Fruit fly (Drosophila melanogaster) Kc167 (cell line): ENCODE results near the gene Sfp84E.

Source experiments
- Myc ChIP-seq: fragments of >200 bp; optimal IDR thresholded peaks from 2 replicates; lab custom pipeline; 2017; ENCODE audit warnings: missing external identifiers
- Sin3A ChIP-seq: fragments of >200 bp; optimal IDR thresholded peaks from 2 replicates; lab custom pipeline; 2018; ENCODE audit warnings: missing external identifiers
- h ChIP-seq: fragments of >200 bp; optimal IDR thresholded peaks from 3 replicates; lab custom pipeline; 2018; ENCODE audit warnings: missing external identifiers
- insv ChIP-seq: fragments of >200 bp; optimal IDR thresholded peaks from 3 replicates; lab custom pipeline; 2018; ENCODE audit warnings: missing external identifiers
- psq ChIP-seq: fragments of >200 bp; optimal IDR thresholded peaks from 2 replicates; lab custom pipeline; 2017; ENCODE audit warnings: missing external identifiers
- ttk ChIP-seq: sonication (Bioruptor generic); optimal IDR thresholded peaks from 2 replicates; lab custom pipeline; 2017; ENCODE audit warnings: missing external identifiers

The Sfp84E gene

DNA sequence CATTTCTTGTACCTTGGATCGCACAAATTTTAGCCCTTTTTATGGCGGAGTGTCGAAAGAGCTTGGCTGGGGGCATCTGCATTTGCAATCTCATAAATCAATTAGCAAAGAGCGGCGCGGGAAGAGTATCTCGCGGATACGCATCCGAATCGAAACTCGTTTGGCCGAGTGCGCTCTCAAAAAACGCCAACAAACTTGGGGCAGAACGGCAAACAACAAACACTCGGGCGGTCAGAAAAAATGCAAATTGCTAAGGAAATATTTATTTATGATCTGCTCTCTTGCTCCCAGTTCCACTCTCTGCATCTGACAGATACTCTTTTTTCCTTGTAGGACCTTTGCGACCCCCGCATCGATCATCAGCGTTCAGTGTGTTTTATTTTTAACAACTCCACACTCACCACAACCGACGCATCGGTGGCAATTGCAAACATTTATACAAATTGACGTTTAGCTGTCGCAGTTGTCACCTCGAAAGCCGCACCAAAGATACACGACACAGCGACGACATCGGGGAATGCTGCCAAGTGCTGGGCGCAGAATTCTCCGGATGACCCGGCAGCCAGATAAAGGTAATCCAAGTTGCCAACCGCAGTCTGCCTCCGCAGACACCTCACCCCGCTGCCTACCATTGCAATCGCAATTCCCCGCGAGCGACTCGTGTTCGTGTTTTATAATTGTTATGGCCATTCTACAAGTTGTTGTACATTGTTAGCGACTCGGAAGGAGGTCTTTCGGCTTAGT lies 11.0 kb downstream of the Sfp84E start:
- TF ChIP-seq ttk, result no peak
- TF ChIP-seq Sin3A (lab: Kevin White, UChicago), result no peak
- no peak for TF ChIP-seq insv
- no peak for TF ChIP-seq psq (lab: Kevin White, UChicago)
- TF ChIP-seq h (lab: Kevin White, UChicago), result no peak
- no peak for TF ChIP-seq Myc (lab: Kevin White, UChicago)

DNA sequence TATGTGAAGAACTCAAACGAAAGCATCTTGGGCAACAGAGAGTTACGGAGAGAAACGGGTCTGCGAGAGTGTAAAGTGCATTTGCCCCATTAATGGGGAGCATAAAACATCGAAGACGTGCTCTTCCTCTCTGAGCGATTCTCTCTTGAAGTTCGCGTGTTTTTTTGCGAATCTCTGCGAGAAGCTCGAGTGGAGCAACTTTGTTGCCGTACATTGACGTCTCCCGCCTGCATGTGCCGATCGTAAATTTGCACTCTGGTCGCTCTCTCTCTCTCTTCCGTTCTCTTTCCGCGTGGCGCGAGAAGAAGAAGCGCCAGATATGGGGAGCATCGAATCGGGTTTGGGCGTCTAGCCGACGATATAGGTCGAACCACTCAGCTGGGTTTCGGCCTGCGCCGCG lies 12.3 kb downstream of the Sfp84E start:
- TF ChIP-seq Myc (lab: Kevin White, UChicago) (no peak), psq (lab: Kevin White, UChicago) (no peak), Sin3A (lab: Kevin White, UChicago) (no peak), ttk (no peak), h (lab: Kevin White, UChicago) (no peak)

DNA sequence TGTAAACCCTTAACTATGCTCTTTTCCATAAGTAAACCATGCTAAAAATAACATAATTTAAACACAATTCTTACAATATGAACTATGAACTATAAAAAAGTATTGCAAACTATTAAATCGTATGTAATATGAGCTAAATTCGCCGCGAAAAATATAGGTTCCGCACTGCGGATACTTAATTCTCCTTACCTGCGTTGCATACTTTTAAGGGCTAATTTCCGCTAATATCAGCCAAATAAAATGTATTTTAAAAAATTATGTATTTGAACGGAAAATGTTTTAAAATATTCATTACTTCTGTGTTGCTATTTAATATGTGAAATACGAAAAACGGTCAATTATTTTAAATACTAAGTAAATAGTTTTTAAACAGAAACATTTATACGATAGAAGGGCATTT lies 12.8 kb downstream of the Sfp84E start, which contains the start of gene dsx:
Gene dsx, minus strand, starts transcription at position 62 of the 400 bp plus-strand sequence.
- TF ChIP-seq Myc (lab: Kevin White, UChicago) (no peak), Sin3A (lab: Kevin White, UChicago) (no peak), psq (lab: Kevin White, UChicago) (no peak), insv (no peak)

DNA sequence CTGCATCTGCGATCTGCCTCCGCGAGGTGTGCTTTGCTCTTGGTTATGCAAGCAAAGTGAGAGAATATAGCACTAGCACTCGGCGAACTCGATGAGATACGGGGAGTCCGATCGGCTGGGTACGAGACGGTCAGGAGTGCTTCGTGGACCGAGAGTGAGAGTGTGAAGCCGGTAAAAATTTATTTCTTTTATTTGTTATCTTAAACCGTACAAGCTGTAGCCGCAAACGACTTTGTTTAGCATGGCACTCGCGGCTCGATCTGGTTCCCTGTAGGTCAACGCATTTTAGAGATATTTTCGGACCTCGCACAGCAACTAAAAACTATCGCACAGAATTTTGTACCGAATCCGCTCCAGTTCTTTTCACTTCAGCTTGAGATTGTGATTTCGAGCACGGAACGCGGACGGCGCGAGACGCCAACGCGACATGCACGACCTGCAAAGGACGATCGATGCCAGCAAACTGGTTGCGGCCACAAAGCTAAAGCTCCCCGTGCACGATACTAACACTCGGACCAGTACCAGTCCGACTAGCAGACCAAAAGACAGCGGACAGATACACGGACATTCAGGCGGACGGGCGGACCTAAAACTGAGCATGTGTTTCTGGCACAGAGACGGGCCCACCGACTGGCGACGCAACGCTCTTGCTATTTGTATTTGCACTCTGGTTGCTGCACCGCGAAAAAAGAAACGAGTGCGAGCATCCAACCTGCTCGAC lies 13.4 kb downstream of the Sfp84E start:
- TF ChIP-seq insv (no peak), psq (lab: Kevin White, UChicago) (no peak), Myc (lab: Kevin White, UChicago) (no peak), ttk (no peak)

DNA sequence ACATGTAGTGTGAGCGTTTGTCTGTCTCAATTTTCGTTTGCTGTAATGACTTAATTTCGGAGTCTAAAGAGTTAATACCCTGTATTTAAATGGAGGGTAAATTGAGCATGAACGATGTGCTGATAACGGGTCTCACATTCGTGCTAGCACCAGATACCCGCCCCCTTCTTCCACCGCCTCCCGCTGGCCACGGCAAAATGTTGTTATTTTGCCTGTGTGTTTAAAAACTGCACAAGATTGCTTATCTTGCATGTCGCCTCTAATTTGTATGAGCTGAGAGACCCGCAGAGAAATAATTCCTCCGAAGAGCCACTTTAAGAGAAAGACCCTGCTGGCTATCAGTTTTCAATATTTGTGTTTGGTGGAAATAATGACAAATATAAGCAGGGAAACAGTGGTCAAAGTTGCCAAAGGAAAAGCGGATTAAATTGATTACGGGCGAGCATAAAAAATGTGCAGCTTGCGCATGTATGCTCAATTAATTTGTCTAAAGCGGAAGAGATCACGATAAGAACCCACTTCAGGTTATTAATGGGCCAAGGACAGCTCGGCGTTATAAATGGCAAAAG lies 15.3 kb downstream of the Sfp84E start:
- TF ChIP-seq h (lab: Kevin White, UChicago) (no peak), Myc (lab: Kevin White, UChicago) (no peak), insv (no peak), ttk (no peak), psq (lab: Kevin White, UChicago) (no peak), Sin3A (lab: Kevin White, UChicago) (no peak)

DNA sequence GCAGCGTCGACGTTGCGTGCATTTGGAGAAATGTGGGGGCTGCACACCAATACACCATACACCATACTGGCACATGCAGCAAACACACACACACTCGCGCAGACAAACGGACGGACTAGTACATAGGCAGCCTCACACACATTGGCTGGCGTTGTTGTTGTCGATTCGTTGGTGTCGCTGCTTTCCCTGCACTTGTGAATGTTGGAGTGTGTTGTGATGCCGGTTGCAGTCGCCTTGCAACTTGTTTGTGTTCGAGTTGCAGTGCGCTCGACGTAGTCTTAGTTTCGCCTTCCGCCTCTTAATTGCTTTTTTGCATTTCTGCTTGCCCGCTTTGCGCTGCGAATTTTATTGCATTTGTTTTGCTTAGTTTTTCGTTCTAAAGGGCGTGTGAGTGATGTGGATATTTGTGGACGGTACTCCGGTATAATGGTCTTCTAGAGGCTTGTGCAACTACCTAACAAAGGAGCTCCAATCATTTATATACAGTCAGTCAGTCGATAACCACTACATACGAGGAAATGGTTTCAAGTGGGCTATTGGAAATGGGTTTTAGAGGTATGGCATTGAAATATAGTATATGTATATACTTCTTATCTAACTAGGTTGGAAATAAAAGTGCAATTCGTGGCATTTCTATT lies 16.5 kb downstream of the Sfp84E start:
- TF ChIP-seq psq (lab: Kevin White, UChicago), result no peak
- no peak for TF ChIP-seq h (lab: Kevin White, UChicago)
- TF ChIP-seq insv, result no peak
- TF ChIP-seq ttk, result no peak
- TF ChIP-seq Sin3A (lab: Kevin White, UChicago), result no peak
- no peak for TF ChIP-seq Myc (lab: Kevin White, UChicago)

DNA sequence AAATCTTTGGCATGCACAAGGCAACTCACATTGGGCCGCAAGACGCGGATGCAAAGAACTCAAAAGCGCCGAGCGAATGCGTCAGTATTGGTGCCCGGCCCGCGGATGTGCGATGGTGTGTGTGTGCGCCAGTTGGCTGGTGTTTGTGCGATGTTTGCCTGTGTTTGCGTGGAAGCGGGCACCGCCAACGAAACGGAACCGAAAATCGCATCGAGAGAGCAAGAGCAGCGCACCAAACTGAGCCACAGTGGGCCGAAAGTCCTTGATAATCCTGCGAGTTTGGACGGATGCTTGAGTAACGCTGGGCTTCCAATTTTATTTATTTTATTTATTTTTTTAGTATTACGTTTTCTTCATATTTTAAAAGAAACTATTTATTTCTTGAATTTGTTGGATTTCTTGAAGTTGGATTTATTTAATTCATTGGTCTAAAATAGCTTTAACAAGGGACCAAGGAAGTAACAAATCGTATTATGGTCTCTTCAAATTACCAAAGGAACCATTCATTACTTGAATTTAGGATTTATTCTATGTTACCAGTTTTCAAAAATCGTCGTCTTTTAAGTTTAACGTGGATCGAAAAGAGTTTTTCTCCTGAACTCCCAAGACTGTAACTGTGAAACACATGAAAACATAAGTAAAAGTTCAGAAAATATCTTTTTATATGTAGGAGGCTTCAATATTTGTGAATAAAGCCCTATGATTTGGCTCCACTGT lies 17.2 kb downstream of the Sfp84E start:
- TF ChIP-seq insv (no peak), Sin3A (lab: Kevin White, UChicago) (no peak), ttk (no peak)

DNA sequence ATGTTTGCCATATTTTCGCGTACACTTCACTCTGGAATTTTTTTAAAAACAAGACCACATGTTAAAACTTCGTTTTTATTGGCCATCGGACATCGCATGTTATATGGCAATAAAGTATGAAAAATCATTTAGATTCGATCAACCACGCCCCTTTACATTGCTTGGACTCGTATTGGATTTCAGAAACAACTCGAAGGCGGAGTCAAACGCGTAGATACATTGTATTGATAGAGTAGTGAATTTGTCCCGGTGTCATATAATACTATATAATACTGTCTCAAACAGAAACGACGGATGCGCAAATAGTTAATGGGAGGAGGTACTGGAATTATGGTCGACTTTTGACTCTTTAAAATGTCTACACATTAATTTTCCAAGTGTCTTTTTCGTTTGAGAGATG lies 18.8 kb downstream of the Sfp84E start:
- TF ChIP-seq Sin3A (lab: Kevin White, UChicago), result no peak
- no peak for TF ChIP-seq ttk
- TF ChIP-seq psq (lab: Kevin White, UChicago), result no peak
- no peak for TF ChIP-seq h (lab: Kevin White, UChicago)
- no peak for TF ChIP-seq Myc (lab: Kevin White, UChicago)
- no peak for TF ChIP-seq insv

DNA sequence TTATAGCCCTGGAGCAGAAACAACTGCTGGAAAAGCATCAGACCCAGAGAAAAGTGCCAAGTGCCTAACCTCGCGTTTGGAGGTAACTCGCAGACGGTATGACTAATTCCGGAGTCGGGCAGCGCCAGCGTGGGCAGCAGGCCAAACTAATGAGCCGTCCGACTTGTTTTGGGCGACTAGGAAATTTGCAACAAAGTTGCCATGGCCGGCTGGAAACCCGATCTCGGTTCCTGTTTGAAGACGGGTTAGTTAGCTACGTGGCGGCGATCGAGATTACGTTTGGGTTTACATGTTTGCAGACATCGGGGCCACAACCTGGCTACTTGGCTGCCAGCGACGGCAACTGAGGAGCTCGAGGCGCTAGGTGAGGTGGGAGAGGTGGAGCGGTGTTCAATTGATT lies 23.1 kb downstream of the Sfp84E start:
- TF ChIP-seq ttk (no peak), psq (lab: Kevin White, UChicago) (no peak), Myc (lab: Kevin White, UChicago) (no peak), insv (no peak), h (lab: Kevin White, UChicago) (no peak), Sin3A (lab: Kevin White, UChicago) (no peak)

DNA sequence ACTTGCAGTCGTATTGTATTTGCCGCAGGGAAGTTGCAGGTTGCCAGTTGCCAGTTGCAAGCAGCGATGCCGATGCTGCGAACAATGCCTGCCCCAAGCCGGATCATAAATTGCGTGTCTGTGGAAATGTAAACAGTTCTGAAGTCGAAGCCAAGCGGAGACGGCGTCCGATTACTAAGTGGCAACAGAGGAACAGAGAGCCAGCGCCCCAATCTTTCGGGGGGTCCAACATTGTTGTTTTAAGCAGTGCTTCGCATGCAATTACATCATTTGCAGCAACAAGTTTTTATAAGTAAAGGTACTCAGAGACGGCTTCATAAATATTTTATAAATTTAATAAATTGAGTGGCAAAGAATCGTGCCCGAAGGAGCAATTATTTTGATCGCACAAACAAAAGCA lies 25.6 kb downstream of the Sfp84E start:
- no peak for TF ChIP-seq Myc (lab: Kevin White, UChicago)
- TF ChIP-seq h (lab: Kevin White, UChicago), result no peak
- no peak for TF ChIP-seq insv
- TF ChIP-seq psq (lab: Kevin White, UChicago), result no peak
- TF ChIP-seq Sin3A (lab: Kevin White, UChicago), result no peak
- no peak for TF ChIP-seq ttk

DNA sequence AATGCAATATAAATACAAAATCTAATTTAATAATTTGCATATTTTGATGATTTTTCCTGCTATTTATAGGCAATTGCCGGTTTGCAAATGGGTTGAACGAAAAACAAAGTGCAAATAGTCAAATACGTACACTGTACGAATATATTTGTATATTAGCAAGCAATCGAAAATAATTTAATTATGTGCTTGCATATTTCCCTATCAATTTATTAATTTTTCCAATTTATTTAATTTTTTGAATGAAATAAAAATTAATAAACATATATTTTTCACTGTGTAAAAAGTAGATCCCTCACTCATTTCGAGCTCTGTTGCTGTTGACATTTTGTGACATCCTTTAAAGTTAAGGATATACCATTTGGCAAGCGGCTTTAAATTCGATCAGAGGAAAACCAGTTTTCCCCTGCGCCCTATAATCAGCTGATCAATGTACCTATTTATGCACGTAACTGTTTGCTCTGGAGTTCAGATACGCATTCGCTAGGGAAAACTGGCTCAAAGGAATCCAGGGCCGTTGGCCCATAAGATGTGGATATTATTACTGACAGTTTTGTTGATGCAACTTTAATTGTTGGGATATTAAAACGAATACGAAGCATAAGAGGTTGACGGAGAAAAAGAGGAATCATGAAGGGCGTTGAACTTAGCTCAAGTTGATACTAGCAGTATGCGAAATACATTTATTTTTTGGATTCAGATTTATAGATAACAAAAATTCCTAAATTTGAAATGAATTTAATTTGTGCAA lies 26.9 kb downstream of the Sfp84E start:
- TF ChIP-seq ttk (no peak), Sin3A (lab: Kevin White, UChicago) (no peak), psq (lab: Kevin White, UChicago) (no peak), h (lab: Kevin White, UChicago) (no peak), insv (no peak), Myc (lab: Kevin White, UChicago) (no peak)
